Worm (Caenorhabditis elegans): ENCODE measurements around the gene str-145.

str-145 gene

ce11 chrV:8062074-8062473 is 36.1 kb downstream of the str-145 start, which contains the start of gene str-139:
Gene str-139 (minus strand): TSS chrV:8062174.
- TF ChIP-seq dao-5 (tag; optimal IDR thresholded peaks at IDR 0.05) (no peak), him-1 (tag; optimal IDR thresholded peaks at IDR 0.05) (no peak)

- TF ChIP-seq W03F9.2 (tag; optimal IDR thresholded peaks at IDR 0.05), result no peak
- TF ChIP-seq dao-5 (tag; optimal IDR thresholded peaks at IDR 0.05), result no peak
Measured at ce11 chrV:8058359-8058758, 39.8 kb downstream of the str-145 start, which contains the start of gene str-138. Gene str-138 (plus strand): TSS chrV:8058659.

- TF ChIP-seq dao-5 (tag; optimal IDR thresholded peaks at IDR 0.05), result no peak
- no peak for TF ChIP-seq him-1 (tag; optimal IDR thresholded peaks at IDR 0.05)
- no peak for TF ChIP-seq W03F9.2 (tag; optimal IDR thresholded peaks at IDR 0.05)
Measured at ce11 chrV:8055170-8055569, 43.0 kb downstream of the str-145 start.

- TF ChIP-seq dao-5 (tag; optimal IDR thresholded peaks at IDR 0.05), result no peak
- TF ChIP-seq W03F9.2 (tag; optimal IDR thresholded peaks at IDR 0.05), result no peak
- no peak for TF ChIP-seq him-1 (tag; optimal IDR thresholded peaks at IDR 0.05)
Measured at ce11 chrV:8054130-8054529, 44.0 kb downstream of the str-145 start, which contains the start of gene ZC513.2. Gene ZC513.2 (plus strand): TSS chrV:8054430.

ce11 chrV:8051851-8052250 is 46.3 kb downstream of the str-145 start, which contains the start of gene sth-1:
Gene sth-1 (plus strand): TSS chrV:8052151.
- TF ChIP-seq W03F9.2 (tag; optimal IDR thresholded peaks at IDR 0.05) (no peak), him-1 (tag; optimal IDR thresholded peaks at IDR 0.05) (no peak), dao-5 (tag; optimal IDR thresholded peaks at IDR 0.05) (no peak)

ce11 chrV:8050811-8051210 is 47.3 kb downstream of the str-145 start, which contains the start of gene col-43:
Gene col-43 (minus strand): TSS chrV:8050911.
- TF ChIP-seq him-1 (tag; optimal IDR thresholded peaks at IDR 0.05) (no peak), W03F9.2 (tag; optimal IDR thresholded peaks at IDR 0.05) (no peak)

ce11 chrV:8050059-8050677 is 48.0 kb downstream of the str-145 start:
- no peak for TF ChIP-seq him-1 (tag; optimal IDR thresholded peaks at IDR 0.05)
- TF ChIP-seq W03F9.2 (tag; optimal IDR thresholded peaks at IDR 0.05), result no peak
- TF ChIP-seq dao-5 (tag; optimal IDR thresholded peaks at IDR 0.05), result no peak

ce11 chrV:8046706-8047105 is 51.4 kb downstream of the str-145 start, which contains the start of gene ZC513.3:
Gene ZC513.3 (plus strand): TSS chrV:8047006.
- TF ChIP-seq W03F9.2 (tag; optimal IDR thresholded peaks at IDR 0.05), result no peak
- no peak for TF ChIP-seq him-1 (tag; optimal IDR thresholded peaks at IDR 0.05)
- no peak for TF ChIP-seq dao-5 (tag; optimal IDR thresholded peaks at IDR 0.05)
